Worm (Caenorhabditis elegans) whole organism, young adult: Measurements from ENCODE around the gene wapl-1.

Source experiments
- F39B2.1 ChIP-seq: fragments of 200-800 bp; sonication (Bioruptor generic); IDR thresholded peaks from 2 replicates; pipeline ENCODE4 v1.3.6; 2022; ENCODE audit warnings: missing genetic modification reagents, missing genetic modification characterization, missing compliant biosample characterization
- F52B5.7 ChIP-seq: sonication (generic microtip); optimal IDR thresholded peaks from 2 replicates; lab custom pipeline; 2016; ENCODE audit warnings: mild to moderate bottlenecking, missing genetic modification characterization, missing compliant biosample characterization
- F55B11.4 ChIP-seq: sonication (generic microtip); optimal IDR thresholded peaks from 2 replicates; lab custom pipeline; 2016; ENCODE audit warnings: missing compliant biosample characterization, missing genetic modification characterization, borderline replicate concordance; ENCODE audit not compliant: insufficient read depth
- F57C9.4 ChIP-seq: sonication (generic microtip); optimal IDR thresholded peaks from 2 replicates; lab custom pipeline; 2017; ENCODE audit warnings: mild to moderate bottlenecking, missing genetic modification characterization, missing compliant biosample characterization
- Y53F4B.3 ChIP-seq: fragments of 200-800 bp; sonication (Bioruptor generic); IDR thresholded peaks from 2 replicates; pipeline ENCODE4 v1.3.6; 2022; ENCODE audit warnings: missing genetic modification reagents, missing genetic modification characterization, missing compliant biosample characterization
- Y79H2A.3 ChIP-seq: fragments of 200-800 bp; sonication (Bioruptor generic); conservative IDR thresholded peaks from 2 replicates; pipeline ENCODE4 v1.3.6; 2022; ENCODE audit warnings: missing genetic modification reagents, missing genetic modification characterization, missing compliant biosample characterization
- Y95B8A.8 ChIP-seq: fragments of 200-800 bp; sonication (Bioruptor generic); IDR thresholded peaks from 2 replicates; pipeline ENCODE4 v1.3.6; 2022; ENCODE audit warnings: missing genetic modification reagents, missing genetic modification characterization, missing compliant biosample characterization
- ZK185.1 ChIP-seq: sonication (generic microtip); optimal IDR thresholded peaks from 2 replicates; lab custom pipeline; 2016; ENCODE audit warnings: mild to moderate bottlenecking, missing genetic modification characterization, missing compliant biosample characterization; ENCODE audit not compliant: poor library complexity, severe bottlenecking
- akir-1 ChIP-seq: fragments of 200-800 bp; sonication (Bioruptor generic); optimal IDR thresholded peaks from 2 replicates; lab custom pipeline; 2018; ENCODE audit warnings: mild to moderate bottlenecking, missing genetic modification characterization, moderate library complexity, missing compliant biosample characterization
- aptf-3 ChIP-seq: fragments of 200-800 bp; sonication (Bioruptor generic); IDR thresholded peaks from 2 replicates; pipeline ENCODE4 v1.3.6; 2022; ENCODE audit warnings: missing genetic modification characterization, missing compliant biosample characterization
- athp-1 ChIP-seq: sonication (generic microtip); optimal IDR thresholded peaks from 2 replicates; lab custom pipeline; 2017; ENCODE audit warnings: mild to moderate bottlenecking, missing genetic modification characterization, missing compliant biosample characterization
- attf-5 ChIP-seq: fragments of 200-800 bp; sonication (Bioruptor generic); optimal IDR thresholded peaks from 2 replicates; lab custom pipeline; 2018; ENCODE audit warnings: mild to moderate bottlenecking, missing genetic modification characterization, missing compliant biosample characterization
- ceh-58 ChIP-seq: fragments of 200-800 bp; sonication (Bioruptor generic); IDR thresholded peaks from 2 replicates; pipeline ENCODE4 v1.3.6; 2022; ENCODE audit warnings: missing genetic modification characterization, missing compliant biosample characterization
- ceh-91 ChIP-seq: fragments of 200-800 bp; sonication (Bioruptor generic); IDR thresholded peaks from 2 replicates; pipeline ENCODE4 v1.3.6; 2022; ENCODE audit warnings: missing genetic modification reagents, missing genetic modification characterization, missing compliant biosample characterization
- dox-1 ChIP-seq: fragments of 200-800 bp; sonication (Bioruptor generic); IDR thresholded peaks from 2 replicates; pipeline ENCODE4 v1.3.6; 2022; ENCODE audit warnings: missing genetic modification reagents, missing genetic modification characterization, missing compliant biosample characterization
- gei-17 ChIP-seq: fragments of 200-800 bp; sonication (Bioruptor generic); optimal IDR thresholded peaks from 2 replicates; lab custom pipeline; 2018; ENCODE audit warnings: mild to moderate bottlenecking, missing genetic modification characterization, missing compliant biosample characterization
- him-1 ChIP-seq: sonication (generic microtip); optimal IDR thresholded peaks from 2 replicates; lab custom pipeline; 2016; ENCODE audit warnings: missing genotype, missing genetic modification reagents, missing genetic modification characterization, missing compliant biosample characterization
- let-526 ChIP-seq: fragments of 200-800 bp; sonication (Bioruptor generic); IDR thresholded peaks from 2 replicates; pipeline ENCODE4 v1.3.6; 2022; ENCODE audit warnings: missing genetic modification reagents, missing genetic modification characterization, missing compliant biosample characterization
- lin-35 ChIP-seq, 3 experiments: fragments of 150-350 bp in 2 of 3; sonication (generic microtip) in 1 of 3; optimal IDR thresholded peaks; 2 replicates each; lab custom pipeline; 2014 to 2018; ENCODE audit warnings: missing biosample characterization in 3 of 3, missing genetic modification characterization in 3 of 3, missing genetic modification reagents in 3 of 3
- lsl-1 ChIP-seq: fragments of 200-800 bp; sonication (Bioruptor generic); optimal IDR thresholded peaks from 2 replicates; lab custom pipeline; 2018; ENCODE audit warnings: mild to moderate bottlenecking, missing genetic modification characterization, moderate library complexity, missing compliant biosample characterization
- lsy-27 ChIP-seq: sonication (generic microtip); optimal IDR thresholded peaks from 2 replicates; lab custom pipeline; 2017; ENCODE audit warnings: missing genetic modification characterization, mild to moderate bottlenecking, missing compliant biosample characterization, antibody characterized with exemption, missing genotype, borderline replicate concordance; ENCODE audit not compliant: insufficient read depth
- madf-10 ChIP-seq: sonication (generic microtip); optimal IDR thresholded peaks from 2 replicates; lab custom pipeline; 2016; ENCODE audit warnings: mild to moderate bottlenecking, missing genetic modification characterization, missing compliant biosample characterization
- madf-6 ChIP-seq: fragments of 200-800 bp; sonication (Bioruptor generic); IDR thresholded peaks from 2 replicates; pipeline ENCODE4 v1.3.6; 2022; ENCODE audit warnings: missing genetic modification reagents, missing genetic modification characterization, missing compliant biosample characterization
- mcd-1 ChIP-seq: fragments of 200-800 bp; sonication (Bioruptor generic); IDR thresholded peaks from 2 replicates; pipeline ENCODE4 v1.3.6; 2022; ENCODE audit warnings: missing genetic modification reagents, missing genetic modification characterization, missing compliant biosample characterization
- mxl-1 ChIP-seq: sonication (generic microtip); optimal IDR thresholded peaks from 2 replicates; lab custom pipeline; 2016; ENCODE audit warnings: missing genetic modification characterization, missing compliant biosample characterization
- nfya-1 ChIP-seq: sonication (generic microtip); optimal IDR thresholded peaks from 2 replicates; lab custom pipeline; 2017; ENCODE audit warnings: antibody characterized with exemption, missing compliant biosample characterization, missing genetic modification characterization, borderline replicate concordance; ENCODE audit not compliant: insufficient read depth
- nfya-2 ChIP-seq: fragments of 200-800 bp; sonication (Bioruptor generic); IDR thresholded peaks from 2 replicates; pipeline ENCODE4 v1.3.6; 2022; ENCODE audit warnings: missing genetic modification reagents, missing genetic modification characterization, missing compliant biosample characterization
- nfyb-1 ChIP-seq: fragments of 200-800 bp; sonication (Bioruptor generic); IDR thresholded peaks from 2 replicates; pipeline ENCODE4 v1.3.6; 2022; ENCODE audit warnings: missing genetic modification reagents, missing genetic modification characterization, missing compliant biosample characterization
- nhr-179 ChIP-seq: sonication (generic microtip); optimal IDR thresholded peaks from 2 replicates; lab custom pipeline; 2016; ENCODE audit warnings: mild to moderate bottlenecking, missing genetic modification characterization, missing compliant biosample characterization
- nhr-80 ChIP-seq: sonication (generic microtip); optimal IDR thresholded peaks from 2 replicates; lab custom pipeline; 2016; ENCODE audit warnings: missing genetic modification characterization, missing compliant biosample characterization
- nhr-90 ChIP-seq: sonication (generic microtip); optimal IDR thresholded peaks from 2 replicates; lab custom pipeline; 2016; ENCODE audit warnings: missing genotype, mild to moderate bottlenecking, missing genetic modification characterization, missing compliant biosample characterization
- rcor-1 ChIP-seq: fragments of 200-800 bp; sonication (Bioruptor generic); IDR thresholded peaks from 2 replicates; pipeline ENCODE4 v1.3.6; 2022; ENCODE audit warnings: missing genetic modification reagents, missing genetic modification characterization, missing compliant biosample characterization
- rpc-1 ChIP-seq, 2 experiments: fragments of 150-350 bp in 1 of 2; sonication (generic microtip) in 1 of 2; optimal IDR thresholded peaks; 2 replicates each; lab custom pipeline; 2014 to 2018; ENCODE audit warnings: missing biosample characterization in 1 of 2, missing genetic modification characterization in 1 of 2, missing genetic modification reagents in 1 of 2, missing genotype in 1 of 2
- sdz-38 ChIP-seq: sonication (generic microtip); optimal IDR thresholded peaks from 2 replicates; lab custom pipeline; 2016; ENCODE audit warnings: missing genotype, missing genetic modification characterization, missing compliant biosample characterization
- tbp1 ChIP-seq: fragments of 200-800 bp; sonication (Bioruptor generic); optimal IDR thresholded peaks from 2 replicates; lab custom pipeline; 2018; ENCODE audit warnings: mild to moderate bottlenecking, missing genetic modification characterization, missing compliant biosample characterization
- tbx-9 ChIP-seq: sonication (generic microtip); optimal IDR thresholded peaks from 2 replicates; lab custom pipeline; 2016; ENCODE audit warnings: borderline replicate concordance, missing genetic modification characterization, inconsistent platforms, missing compliant biosample characterization
- unc-62 ChIP-seq: fragments of 150-350 bp; optimal IDR thresholded peaks from 2 replicates; lab custom pipeline; 2014; ENCODE audit warnings: missing biosample characterization, missing genetic modification reagents, missing genetic modification characterization
- zim-3 ChIP-seq: sonication (generic microtip); optimal IDR thresholded peaks from 2 replicates; lab custom pipeline; 2017; ENCODE audit warnings: mild to moderate bottlenecking, missing genetic modification characterization, moderate library complexity, missing compliant biosample characterization
- ztf-18 ChIP-seq: sonication (generic microtip); optimal IDR thresholded peaks from 2 replicates; lab custom pipeline; 2016; ENCODE audit warnings: missing genotype, mild to moderate bottlenecking, missing genetic modification characterization, missing compliant biosample characterization
- ztf-22 ChIP-seq: fragments of 200-800 bp; sonication (Bioruptor generic); optimal IDR thresholded peaks from 2 replicates; lab custom pipeline; 2018; ENCODE audit warnings: mild to moderate bottlenecking, missing genetic modification characterization, moderate library complexity, missing compliant biosample characterization
- ztf-25 ChIP-seq: fragments of 200-800 bp; sonication (Bioruptor generic); IDR thresholded peaks from 2 replicates; pipeline ENCODE4 v1.3.6; 2022; ENCODE audit warnings: missing genetic modification reagents, missing genetic modification characterization, missing compliant biosample characterization
- ztf-26 ChIP-seq: sonication (generic microtip); optimal IDR thresholded peaks from 2 replicates; lab custom pipeline; 2017; ENCODE audit warnings: missing genetic modification characterization, missing compliant biosample characterization

The wapl-1 gene

DNA sequence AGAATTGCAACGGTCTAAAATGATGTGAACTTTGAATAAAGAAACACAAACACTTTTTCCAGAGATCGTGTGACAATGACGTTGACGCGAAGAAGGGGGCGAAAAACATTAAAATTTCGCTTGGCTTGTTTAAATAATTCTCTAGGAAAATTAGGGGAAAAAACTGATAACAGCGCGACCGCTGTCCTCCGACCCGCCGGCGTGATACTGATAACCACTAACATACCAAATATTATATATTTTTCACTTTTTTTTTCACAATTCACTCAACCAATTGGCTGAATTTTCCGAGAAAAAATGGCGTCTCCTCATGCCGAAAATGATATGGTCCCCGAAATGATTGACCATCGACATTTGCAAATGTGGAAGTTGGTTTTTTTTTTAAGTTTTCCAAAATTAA, 4.3 kb upstream of the wapl-1 start (continued):
- TF ChIP-seq nhr-80 (tag; lab: Kevin White, UChicago) (peak; percentile 80), sdz-38 (tag; lab: Kevin White, UChicago) (no peak), lsl-1 (GFP tag; lab: Kevin White, UChicago) (no peak), F57C9.4 (tag; lab: Kevin White, UChicago) (no peak), gei-17 (GFP tag; lab: Kevin White, UChicago) (no peak), tbp1 (GFP tag; lab: Kevin White, UChicago) (peak; percentile 43), ztf-18 (tag; lab: Kevin White, UChicago) (peak; percentile 40), mxl-1 (tag; lab: Kevin White, UChicago) (no peak), nfya-2 (no peak), F39B2.1 (GFP tag; lab: Robert Waterston, UW) (no peak), ztf-26 (tag; lab: Kevin White, UChicago) (no peak), F52B5.7 (tag; lab: Kevin White, UChicago) (peak; percentile 52), rcor-1 (GFP tag; lab: Robert Waterston, UW) (peak; percentile 39; the same call in 1 of the 2 replicates), nfya-1 (tag; lab: Kevin White, UChicago) (no peak), Y79H2A.3 (GFP tag; lab: Robert Waterston, UW) (peak; percentile 40; the same call in 1 of the 2 replicates), rpc-1 (optimal IDR thresholded peaks at IDR 0.05; lab: Kevin White, UChicago) (no peak), rpc-1 (tag; optimal IDR thresholded peaks at IDR 0.05; lab: Kevin White, UChicago) (no peak), lsy-27 (tag; lab: Kevin White, UChicago) (no peak), let-526 (GFP tag; lab: Robert Waterston, UW) (no peak), unc-62 (GFP tag; lab: Kevin White, UChicago) (no peak), Y53F4B.3 (GFP tag; lab: Robert Waterston, UW) (no peak), him-1 (tag; lab: Kevin White, UChicago) (no peak), zim-3 (tag; lab: Kevin White, UChicago) (no peak), ZK185.1 (peak; percentile 72), ztf-22 (no peak), ceh-58 (GFP tag; lab: Robert Waterston, UW) (0 out of 2 replicates have a peak, but pooled peaks have one; percentile 41), tbx-9 (tag; lab: Kevin White, UChicago) (no peak), aptf-3 (no peak), dox-1 (GFP tag; lab: Robert Waterston, UW) (no peak; the same call in 1 of the 2 replicates), madf-10 (tag; lab: Kevin White, UChicago) (peak; percentile 64), ztf-25 (no peak), F55B11.4 (tag; lab: Kevin White, UChicago) (no peak), nhr-179 (tag; lab: Kevin White, UChicago) (no peak), athp-1 (no peak)

DNA sequence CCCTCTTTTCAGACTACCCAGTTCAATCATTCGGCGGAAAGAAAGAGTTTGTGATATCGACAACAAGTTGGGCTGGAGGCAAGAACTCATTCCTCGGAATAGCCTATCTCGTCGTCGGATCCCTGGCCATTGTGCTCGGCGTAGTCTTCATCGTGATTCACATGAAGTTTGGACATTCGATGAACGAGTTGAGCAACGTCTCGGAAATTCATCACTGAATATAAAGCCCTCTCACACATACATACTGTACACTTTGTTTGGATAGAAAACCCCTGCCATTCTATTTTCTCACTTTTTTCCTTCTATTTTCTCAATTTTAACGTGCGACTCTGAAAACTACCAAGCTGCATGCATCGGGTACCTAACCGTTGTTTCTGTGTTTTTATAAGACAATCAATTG, 3.9 kb upstream of the wapl-1 start, which contains the start of gene R08C7.12:
Gene R08C7.12 (plus strand): TSS at position 301 of the 400 bp plus-strand sequence.
- TF ChIP-seq nfyb-1 (GFP tag; lab: Robert Waterston, UW) (no peak), madf-6 (peak; percentile 23; the same call in 1 of the 2 replicates)

DNA sequence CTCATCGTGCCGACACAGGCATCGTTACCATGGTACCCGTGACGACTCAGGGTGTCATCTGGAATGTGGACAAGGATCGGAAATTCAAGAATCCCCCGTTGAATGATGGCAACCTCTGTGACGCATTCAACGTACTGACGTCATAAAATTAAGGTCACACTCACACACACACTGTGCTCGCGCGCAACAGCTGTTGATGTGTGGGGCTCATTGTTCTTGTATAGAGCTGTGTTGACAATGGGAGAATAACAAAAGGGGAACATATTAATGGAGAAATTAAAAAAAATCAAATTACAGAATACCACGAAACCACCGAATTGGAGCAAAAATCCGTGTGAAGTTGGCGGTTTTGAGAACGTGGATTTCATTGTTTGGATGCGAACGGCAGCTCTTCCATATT, 2.8 kb upstream of the wapl-1 start:
- TF ChIP-seq akir-1 (GFP tag; lab: Kevin White, UChicago) (no peak), lin-35 (GFP tag; optimal IDR thresholded peaks at IDR 0.05; lab: Kevin White, UChicago) (no peak), ceh-91 (GFP tag; lab: Robert Waterston, UW) (no peak), attf-5 (GFP tag; lab: Kevin White, UChicago) (no peak), mcd-1 (GFP tag; lab: Robert Waterston, UW) (no peak), Y95B8A.8 (no peak), ztf-22 (no peak), nhr-90 (no peak)
- TF ChIP-seq, all 124 proteins: peak for 0
